Worm (Caenorhabditis elegans) whole organism, L4 larva: ENCODE measurements around the gene bath-5.

Source experiments
- gei-8 ChIP-seq: fragments of 200-800 bp; sonication (Bioruptor generic); optimal IDR thresholded peaks from 2 replicates; lab custom pipeline; 2018; ENCODE audit warnings: mild to moderate bottlenecking, missing genetic modification characterization, missing compliant biosample characterization
- jun-1 ChIP-seq: fragments of 150-350 bp; optimal IDR thresholded peaks from 2 replicates; lab custom pipeline; 2014; ENCODE audit warnings: missing biosample characterization, missing genetic modification reagents, missing genetic modification characterization
- lim-7 ChIP-seq: fragments of 200-800 bp; sonication (Bioruptor generic); IDR thresholded peaks from 2 replicates; pipeline ENCODE4 v1.3.6; 2022; ENCODE audit warnings: missing genetic modification characterization, missing compliant biosample characterization
- lin-13 ChIP-seq: fragments of 150-350 bp; optimal IDR thresholded peaks from 2 replicates; lab custom pipeline; 2014; ENCODE audit warnings: missing biosample characterization, missing genetic modification reagents, missing genetic modification characterization
- lsy-2 ChIP-seq, 2 experiments: fragments of 150-350 bp in 1 of 2; sonication (generic microtip) in 1 of 2; optimal IDR thresholded peaks; 2 replicates each; lab custom pipeline; 2014 to 2017; ENCODE audit warnings: missing biosample characterization in 2 of 2, missing genetic modification characterization in 2 of 2
- nhr-11 ChIP-seq: fragments of 150-350 bp; optimal IDR thresholded peaks from 2 replicates; lab custom pipeline; 2014; ENCODE audit warnings: missing biosample characterization, missing genetic modification characterization
- nhr-76 ChIP-seq: fragments of 150-350 bp; optimal IDR thresholded peaks from 2 replicates; lab custom pipeline; 2014; ENCODE audit warnings: missing biosample characterization, missing genetic modification characterization
- nhr-77 ChIP-seq: fragments of 150-350 bp; optimal IDR thresholded peaks from 2 replicates; lab custom pipeline; 2014; ENCODE audit warnings: missing biosample characterization, missing genetic modification characterization
- pha-4 ChIP-seq, 2 experiments: fragments of 150-350 bp in 1 of 2; fragments of 200-800 bp in 1 of 2; sonication (Bioruptor generic) in 1 of 2; IDR thresholded peaks in 1 of 2; optimal IDR thresholded peaks in 1 of 2; 2 replicates each; pipeline versions ENCODE4 v1.3.6 to Lab custom; 2014 to 2022; ENCODE audit warnings: missing genetic modification characterization in 2 of 2, missing genetic modification reagents in 2 of 2, missing biosample characterization in 1 of 2, missing compliant biosample characterization in 1 of 2
- snpc-4 ChIP-seq: fragments of 150-350 bp; optimal IDR thresholded peaks from 2 replicates; lab custom pipeline; 2014; ENCODE audit warnings: missing biosample characterization, missing genetic modification characterization
- zfp-3 ChIP-seq: fragments of 200-800 bp; sonication (Bioruptor generic); conservative IDR thresholded peaks from 2 replicates; pipeline ENCODE4 v1.3.6; 2022; ENCODE audit warnings: missing genetic modification reagents, missing genetic modification characterization, missing compliant biosample characterization

DNA sequence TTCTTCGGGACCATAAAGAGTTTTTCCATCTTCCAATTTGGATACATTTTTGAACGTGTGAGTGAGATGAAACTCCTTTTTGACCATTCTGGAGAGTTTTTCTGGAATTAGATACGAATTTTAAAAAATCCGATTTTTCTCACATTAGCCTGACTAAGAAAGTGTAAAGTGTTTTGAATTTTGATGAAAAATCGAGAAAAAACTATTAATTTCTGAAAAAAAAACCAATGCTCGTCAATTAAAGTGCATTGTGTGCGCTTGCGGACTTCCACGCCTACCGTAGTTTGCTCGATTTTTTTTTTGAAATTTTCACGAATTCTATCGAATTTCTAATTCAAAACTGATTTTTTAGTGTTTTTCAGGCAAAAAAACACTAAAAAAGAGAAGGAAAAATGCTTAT, 3.0 kb downstream of the bath-5 start, which contains the start of gene bath-1:
- TF ChIP-seq snpc-4 (no peak), zfp-3 (GFP tag; lab: Robert Waterston, UW) (no peak), nhr-76 (no peak), pha-4 (GFP tag; IDR thresholded peaks at IDR 0.05; lab: Robert Waterston, UW) (no peak), pha-4 (tag; optimal IDR thresholded peaks at IDR 0.05; lab: Kevin White, UChicago) (no peak), nhr-11 (tag; lab: Kevin White, UChicago) (no peak), lsy-2 (tag; optimal IDR thresholded peaks at IDR 0.05; lab: Kevin White, UChicago) (no peak), lin-13 (GFP tag; lab: Kevin White, UChicago) (no peak), jun-1 (tag; lab: Kevin White, UChicago) (no peak), gei-8 (GFP tag; lab: Kevin White, UChicago) (no peak), lim-7 (GFP tag; lab: Robert Waterston, UW) (no peak), nhr-77 (tag; lab: Kevin White, UChicago) (no peak)
